Fruit fly (Drosophila melanogaster) whole organism, prepupa: ENCODE data around the gene CG8372.

Source experiments
- Blimp-1 ChIP-seq: fragments of 200-800 bp; sonication (Bioruptor generic); optimal IDR thresholded peaks from 3 replicates; lab custom pipeline; 2017; ENCODE audit warnings: missing biosample characterization, missing genetic modification characterization, mild to moderate bottlenecking, moderate library complexity, missing genetic modification reagents
- CG10631 ChIP-seq: fragments of 200-800 bp; sonication (Bioruptor generic); optimal IDR thresholded peaks from 2 replicates; lab custom pipeline; 2016; ENCODE audit warnings: missing biosample characterization, missing genetic modification characterization
- CG10669 ChIP-seq: fragments of 200-800 bp; sonication (Bioruptor generic); optimal IDR thresholded peaks from 3 replicates; lab custom pipeline; 2018; ENCODE audit warnings: missing biosample characterization, mild to moderate bottlenecking, missing genetic modification characterization, moderate library complexity
- CG15336 ChIP-seq: fragments of 200-800 bp; sonication (Bioruptor generic); IDR thresholded peaks from 2 replicates; pipeline ENCODE4 v1.3.6; 2022; ENCODE audit warnings: missing biosample characterization, missing genetic modification characterization
- CG1621 ChIP-seq: fragments of 200-800 bp; sonication (Bioruptor generic); optimal IDR thresholded peaks from 3 replicates; lab custom pipeline; 2018; ENCODE audit warnings: missing biosample characterization, mild to moderate bottlenecking, missing genetic modification characterization
- CG16779 ChIP-seq: fragments of 200-800 bp; sonication (Bioruptor generic); optimal IDR thresholded peaks from 3 replicates; lab custom pipeline; 2017; ENCODE audit warnings: missing biosample characterization, mild to moderate bottlenecking, missing genetic modification characterization
- CG3032 ChIP-seq: fragments of 200-800 bp; optimal IDR thresholded peaks from 2 replicates; lab custom pipeline; 2019; ENCODE audit warnings: missing biosample characterization, mild to moderate bottlenecking, missing genetic modification characterization, moderate library complexity
- CG31627 ChIP-seq: fragments of 200-800 bp; sonication (Bioruptor generic); optimal IDR thresholded peaks from 3 replicates; lab custom pipeline; 2016; ENCODE audit warnings: missing biosample characterization, missing genetic modification characterization
- CG32006 ChIP-seq: fragments of 200-800 bp; sonication (Bioruptor generic); optimal IDR thresholded peaks from 3 replicates; lab custom pipeline; 2017; ENCODE audit warnings: missing biosample characterization, mild to moderate bottlenecking, missing genetic modification characterization
- CG6163 ChIP-seq: fragments of 200-800 bp; sonication (Bioruptor generic); IDR thresholded peaks from 3 replicates; pipeline ENCODE4 v1.3.6; 2022; ENCODE audit warnings: missing biosample characterization, missing genetic modification characterization
- CG6792 ChIP-seq: fragments of 200-800 bp; sonication (Bioruptor generic); optimal IDR thresholded peaks from 3 replicates; lab custom pipeline; 2016; ENCODE audit warnings: missing biosample characterization, missing genetic modification characterization
- CG6808 ChIP-seq: fragments of 200-800 bp; sonication (Bioruptor generic); optimal IDR thresholded peaks from 3 replicates; lab custom pipeline; 2017; ENCODE audit warnings: missing biosample characterization, missing genetic modification characterization, mild to moderate bottlenecking, moderate library complexity, missing genetic modification reagents
- CG6854 ChIP-seq: fragments of 200-800 bp; sonication (Bioruptor generic); optimal IDR thresholded peaks from 2 replicates; lab custom pipeline; 2017; ENCODE audit warnings: missing biosample characterization, mild to moderate bottlenecking, missing genetic modification characterization
- CG7368 ChIP-seq: fragments of 200-800 bp; sonication (Bioruptor generic); optimal IDR thresholded peaks from 3 replicates; lab custom pipeline; 2016; ENCODE audit warnings: missing biosample characterization, missing genetic modification characterization
- CG8119 ChIP-seq: fragments of 200-800 bp; sonication (Bioruptor generic); IDR thresholded peaks from 3 replicates; pipeline ENCODE4 v1.3.6; 2022; ENCODE audit warnings: missing biosample characterization, missing genetic modification characterization
- CG8319 ChIP-seq: fragments of 200-800 bp; sonication (Bioruptor generic); optimal IDR thresholded peaks from 3 replicates; lab custom pipeline; 2016; ENCODE audit warnings: missing biosample characterization, missing genetic modification characterization
- CG9139 ChIP-seq: fragments of 200-800 bp; sonication (Bioruptor generic); optimal IDR thresholded peaks from 3 replicates; lab custom pipeline; 2017; ENCODE audit warnings: missing biosample characterization, mild to moderate bottlenecking, missing genetic modification characterization
- Eip78C ChIP-seq: fragments of 200-800 bp; sonication (Bioruptor generic); peaks from one replicate; lab custom pipeline; 2016; ENCODE audit warnings: missing biosample characterization, missing genetic modification characterization
- Eip93F ChIP-seq: fragments of 200-800 bp; sonication (Bioruptor generic); optimal IDR thresholded peaks from 2 replicates; lab custom pipeline; 2016; ENCODE audit warnings: missing biosample characterization, mild to moderate bottlenecking, missing genetic modification characterization
- Ets21C ChIP-seq: fragments of 200-800 bp; sonication (Bioruptor generic); optimal IDR thresholded peaks from 3 replicates; lab custom pipeline; 2016; ENCODE audit warnings: missing biosample characterization, missing genetic modification characterization
- Ets96B ChIP-seq: fragments of 200-800 bp; optimal IDR thresholded peaks from 2 replicates; lab custom pipeline; 2019; ENCODE audit warnings: missing biosample characterization, mild to moderate bottlenecking, missing genetic modification characterization, moderate library complexity
- Hr38 ChIP-seq: sonication (Bioruptor generic); optimal IDR thresholded peaks from 2 replicates; lab custom pipeline; 2016; ENCODE audit warnings: missing biosample characterization, missing genetic modification characterization
- Hr39 ChIP-seq: fragments of 200-800 bp; sonication (Bioruptor generic); optimal IDR thresholded peaks from 2 replicates; lab custom pipeline; 2016; ENCODE audit warnings: missing biosample characterization, missing genetic modification characterization
- Lpt ChIP-seq: fragments of 200-800 bp; sonication (Bioruptor generic); optimal IDR thresholded peaks from 3 replicates; lab custom pipeline; 2016; ENCODE audit warnings: missing biosample characterization, missing genetic modification characterization
- OdsH ChIP-seq: fragments of 200-800 bp; sonication (Bioruptor generic); optimal IDR thresholded peaks from 3 replicates; lab custom pipeline; 2016; ENCODE audit warnings: missing biosample characterization, missing genetic modification characterization
- Smox ChIP-seq: fragments of 200-800 bp; sonication (Bioruptor generic); optimal IDR thresholded peaks from 3 replicates; lab custom pipeline; 2016; ENCODE audit warnings: missing biosample characterization, missing genetic modification characterization
- Sox102F ChIP-seq: fragments of 200-800 bp; sonication (Bioruptor generic); optimal IDR thresholded peaks from 2 replicates; lab custom pipeline; 2016; ENCODE audit warnings: missing biosample characterization, mild to moderate bottlenecking, missing genetic modification characterization
- Sox14 ChIP-seq: fragments of 200-800 bp; sonication (Bioruptor generic); optimal IDR thresholded peaks from 3 replicates; lab custom pipeline; 2016; ENCODE audit warnings: missing biosample characterization, missing genetic modification characterization
- Sox15 ChIP-seq: fragments of 200-800 bp; sonication (Bioruptor generic); optimal IDR thresholded peaks from 3 replicates; lab custom pipeline; 2016; ENCODE audit warnings: missing biosample characterization, missing genetic modification characterization
- acj6 ChIP-seq: fragments of 200-800 bp; sonication (Bioruptor generic); optimal IDR thresholded peaks from 3 replicates; lab custom pipeline; 2016; ENCODE audit warnings: missing biosample characterization, missing genetic modification characterization
- cyc ChIP-seq: fragments of 200-800 bp; sonication (Bioruptor generic); optimal IDR thresholded peaks from 3 replicates; lab custom pipeline; 2016; ENCODE audit warnings: missing biosample characterization, missing genetic modification characterization
- dac ChIP-seq: fragments of 200-800 bp; sonication (Bioruptor generic); optimal IDR thresholded peaks from 2 replicates; lab custom pipeline; 2017; ENCODE audit warnings: missing biosample characterization, mild to moderate bottlenecking, missing genetic modification characterization
- dsx ChIP-seq: fragments of 200-800 bp; optimal IDR thresholded peaks from 3 replicates; lab custom pipeline; 2019; ENCODE audit warnings: missing biosample characterization, mild to moderate bottlenecking, missing genetic modification characterization, moderate library complexity; ENCODE audit not compliant: poor library complexity, severe bottlenecking
- eg ChIP-seq: fragments of 200-800 bp; sonication (Bioruptor generic); IDR thresholded peaks from 3 replicates; pipeline ENCODE4 v1.3.6; 2022; ENCODE audit warnings: missing biosample characterization, missing genetic modification characterization
- esn ChIP-seq: fragments of 200-800 bp; sonication (Bioruptor generic); optimal IDR thresholded peaks from 2 replicates; lab custom pipeline; 2016; ENCODE audit warnings: missing biosample characterization, mild to moderate bottlenecking, missing genetic modification characterization, moderate library complexity
- fd59A ChIP-seq: fragments of 200-800 bp; sonication (Bioruptor generic); optimal IDR thresholded peaks from 2 replicates; lab custom pipeline; 2017; ENCODE audit warnings: missing biosample characterization, mild to moderate bottlenecking, missing genetic modification characterization, missing genetic modification reagents
- fd85E ChIP-seq: fragments of 200-800 bp; sonication (Bioruptor generic); optimal IDR thresholded peaks from 3 replicates; lab custom pipeline; 2016; ENCODE audit warnings: missing biosample characterization, missing genetic modification characterization
- fkh ChIP-seq: fragments of 200-800 bp; sonication (Bioruptor generic); optimal IDR thresholded peaks from 3 replicates; lab custom pipeline; 2017; ENCODE audit warnings: missing biosample characterization, mild to moderate bottlenecking, missing genetic modification characterization, moderate library complexity
- lz ChIP-seq: fragments of 200-800 bp; sonication (Bioruptor generic); optimal IDR thresholded peaks from 3 replicates; lab custom pipeline; 2016; ENCODE audit warnings: missing biosample characterization, missing genetic modification characterization
- net ChIP-seq: fragments of 200-800 bp; sonication (Bioruptor generic); optimal IDR thresholded peaks from 3 replicates; lab custom pipeline; 2016; ENCODE audit warnings: missing biosample characterization, missing genetic modification characterization
- pdm3 ChIP-seq: fragments of 200-800 bp; sonication (Bioruptor generic); optimal IDR thresholded peaks from 3 replicates; lab custom pipeline; 2016; ENCODE audit warnings: missing biosample characterization, missing genetic modification characterization
- spab ChIP-seq: fragments of 200-800 bp; sonication (Bioruptor generic); optimal IDR thresholded peaks from 2 replicates; lab custom pipeline; 2017; ENCODE audit warnings: missing biosample characterization, mild to moderate bottlenecking, missing genetic modification characterization, missing genetic modification reagents
- ss ChIP-seq, 2 experiments: fragments of 200-800 bp; sonication (Bioruptor generic); optimal IDR thresholded peaks; 2 replicates in 1 of 2; 3 replicates in 1 of 2; lab custom pipeline; 2017 to 2018; ENCODE audit warnings: mild to moderate bottlenecking in 2 of 2, missing biosample characterization in 2 of 2, missing genetic modification characterization in 2 of 2, moderate library complexity in 1 of 2
- topi ChIP-seq: fragments of 200-800 bp; sonication (Bioruptor generic); optimal IDR thresholded peaks from 3 replicates; lab custom pipeline; 2016; ENCODE audit warnings: missing biosample characterization, missing genetic modification characterization

The CG8372 gene

dm6 chr2L:8215259-8215929, 2.7 kb upstream of the CG8372 start, which contains the start of gene CG8349:
TSS of gene CG8349 (plus strand) at chr2L:8215915.
- no peak for TF ChIP-seq cyc (GFP tag; lab: Kevin White, UChicago)
- no peak for TF ChIP-seq Blimp-1
- no peak for TF ChIP-seq Hr39 (GFP tag; lab: Kevin White, UChicago)
- TF ChIP-seq Sox14 (GFP tag; lab: Kevin White, UChicago), result no peak
- no peak for TF ChIP-seq spab (GFP tag; lab: Kevin White, UChicago)
- TF ChIP-seq CG6854, result no peak
- TF ChIP-seq CG10669, result no peak
- no peak for TF ChIP-seq CG31627
- no peak for TF ChIP-seq CG3032 (tag; lab: Kevin White, UChicago)
- no peak for TF ChIP-seq Ets96B (tag; lab: Kevin White, UChicago)
- no peak for TF ChIP-seq net (GFP tag; lab: Kevin White, UChicago)
- no peak for TF ChIP-seq Smox
- no peak for TF ChIP-seq CG9139 (GFP tag; lab: Kevin White, UChicago)
- TF ChIP-seq CG6792, result no peak
- TF ChIP-seq Hr38 (GFP tag; lab: Kevin White, UChicago), result no peak
- no peak for TF ChIP-seq topi (GFP tag; lab: Kevin White, UChicago)
- no peak for TF ChIP-seq CG1621 (tag; lab: Kevin White, UChicago)
- no peak for TF ChIP-seq CG16779 (tag; lab: Kevin White, UChicago)
- TF ChIP-seq Sox15 (GFP tag; lab: Kevin White, UChicago), result no peak

DNA sequence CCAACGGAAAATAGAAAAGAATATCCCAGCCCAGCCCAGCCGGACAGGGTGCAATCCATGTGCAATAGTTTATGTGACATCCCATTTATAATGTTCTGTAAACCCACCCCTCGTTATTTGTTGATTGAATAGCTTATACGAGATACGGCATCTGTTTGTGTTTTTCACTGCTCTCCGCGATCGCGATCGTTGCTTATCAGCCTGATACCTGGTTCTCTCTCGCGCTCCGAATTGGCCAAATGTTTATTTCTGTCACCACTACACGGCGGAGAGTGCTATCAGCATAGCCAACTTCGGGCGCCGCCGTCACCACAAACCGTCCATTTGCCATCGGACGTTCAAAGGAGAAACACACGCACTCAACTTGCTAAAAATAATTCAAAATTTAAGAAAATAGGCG, 1.3 kb upstream of the CG8372 start, which contains the start of gene CG8353:
Gene CG8353, plus strand, starts transcription at position 59 of the 400 bp plus-strand sequence.
- TF ChIP-seq pdm3 (GFP tag; lab: Kevin White, UChicago), result no peak
- TF ChIP-seq OdsH (GFP tag; lab: Kevin White, UChicago), result no peak
- no peak for TF ChIP-seq acj6 (GFP tag; lab: Kevin White, UChicago)
- TF ChIP-seq net (GFP tag; lab: Kevin White, UChicago), result no peak
- no peak for TF ChIP-seq CG7368 (GFP tag; lab: Kevin White, UChicago)
- 0 out of 2 replicates have a peak, but pooled peaks have one; percentile 21 for TF ChIP-seq CG15336
- TF ChIP-seq fd85E, result no peak
- TF ChIP-seq Eip78C (GFP tag; lab: Kevin White, UChicago), result no peak
- TF ChIP-seq Blimp-1, result no peak
- peak; percentile 67 for TF ChIP-seq fkh

dm6 chr2L:8211070-8211469, 1.6 kb downstream of the CG8372 start, which contains the start of gene Ssb-c31a:
TSS of gene Ssb-c31a (plus strand) at chr2L:8211347.
- TF ChIP-seq CG6792, result peak; percentile 38
- TF ChIP-seq Sox102F (GFP tag; lab: Kevin White, UChicago), result peak; percentile 66
- TF ChIP-seq fkh, result no peak
- peak; percentile 65 for TF ChIP-seq acj6 (GFP tag; lab: Kevin White, UChicago)
- TF ChIP-seq CG10631 (GFP tag; lab: Kevin White, UChicago), result peak; percentile 54
- TF ChIP-seq Sox15 (GFP tag; lab: Kevin White, UChicago), result no peak
- no peak for TF ChIP-seq dac
- peak; percentile 34 to 65 for TF ChIP-seq ss (GFP tag; optimal IDR thresholded peaks at IDR 0.05; lab: Kevin White, UChicago)
- peak; percentile 87 for TF ChIP-seq Eip78C (GFP tag; lab: Kevin White, UChicago)
- TF ChIP-seq spab (GFP tag; lab: Kevin White, UChicago), result no peak
- peak; percentile 16 for TF ChIP-seq CG8319 (GFP tag; lab: Kevin White, UChicago)
- peak; percentile 62 for TF ChIP-seq cyc (GFP tag; lab: Kevin White, UChicago)
- TF ChIP-seq CG6808 (GFP tag; lab: Kevin White, UChicago), result peak; percentile 50
- 0 out of 3 replicates have a peak, but pooled peaks have one; percentile 22 for TF ChIP-seq CG6163 (GFP tag; lab: Robert Waterston, UW)
- peak; percentile 62 for TF ChIP-seq OdsH (GFP tag; lab: Kevin White, UChicago)
- TF ChIP-seq pdm3 (GFP tag; lab: Kevin White, UChicago), result peak; percentile 61
- peak; percentile 5 for TF ChIP-seq CG32006 (GFP tag; lab: Kevin White, UChicago)
- no peak for TF ChIP-seq net (GFP tag; lab: Kevin White, UChicago)
- no peak for TF ChIP-seq fd59A (GFP tag; lab: Kevin White, UChicago)
- no peak for TF ChIP-seq Eip93F
- TF ChIP-seq CG16779 (tag; lab: Kevin White, UChicago), result no peak
- peak; percentile 64 for TF ChIP-seq topi (GFP tag; lab: Kevin White, UChicago)
- peak; percentile 65 for TF ChIP-seq Sox14 (GFP tag; lab: Kevin White, UChicago)
- TF ChIP-seq Blimp-1, result no peak
- peak; percentile 28 for TF ChIP-seq Ets21C (GFP tag; lab: Kevin White, UChicago)
- TF ChIP-seq Lpt, result no peak
- TF ChIP-seq lz (GFP tag; lab: Kevin White, UChicago), result peak; percentile 53
- no peak for TF ChIP-seq CG15336
- TF ChIP-seq CG31627, result peak; percentile 60
- peak; percentile 72 for TF ChIP-seq esn (GFP tag; lab: Kevin White, UChicago)
- TF ChIP-seq dsx, result peak; percentile 9
- TF ChIP-seq CG8119 (GFP tag; lab: Robert Waterston, UW), result no peak
- TF ChIP-seq eg (GFP tag; lab: Robert Waterston, UW), result no peak
- peak; percentile 57 for TF ChIP-seq Smox
